Worm (Caenorhabditis elegans) whole organism, L1 larva: Measurements from ENCODE around the gene R03E9.2.

ENCODE experiments used
- C04F5.9 ChIP-seq: sonication (generic microtip); optimal IDR thresholded peaks from 2 replicates; lab custom pipeline; 2016; ENCODE audit warnings: missing genetic modification characterization, missing compliant biosample characterization
- C16A3.4 ChIP-seq: fragments of 150-350 bp; optimal IDR thresholded peaks from 2 replicates; lab custom pipeline; 2014; ENCODE audit warnings: missing biosample characterization, missing genetic modification characterization
- C34B4.2 ChIP-seq: sonication (generic microtip); optimal IDR thresholded peaks from 2 replicates; lab custom pipeline; 2017; ENCODE audit warnings: mild to moderate bottlenecking, missing genetic modification characterization, missing compliant biosample characterization
- F16B12.6 ChIP-seq: fragments of 150-350 bp; optimal IDR thresholded peaks from 2 replicates; lab custom pipeline; 2014; ENCODE audit warnings: missing biosample characterization, missing genetic modification characterization
- aly-2 ChIP-seq: fragments of 150-350 bp; optimal IDR thresholded peaks from 2 replicates; lab custom pipeline; 2014; ENCODE audit warnings: missing biosample characterization, missing genetic modification characterization
- ama-1 ChIP-seq: fragments of 150-350 bp; optimal IDR thresholded peaks from 2 replicates; lab custom pipeline; 2014
- blmp-1 ChIP-seq: fragments of 150-350 bp; optimal IDR thresholded peaks from 2 replicates; lab custom pipeline; 2014; ENCODE audit warnings: missing biosample characterization, missing genetic modification characterization
- ceh-82 ChIP-seq, 3 experiments: fragments of 150-350 bp in 1 of 3; sonication (generic microtip) in 2 of 3; optimal IDR thresholded peaks; 2 replicates each; lab custom pipeline; 2014 to 2017; ENCODE audit warnings: missing biosample characterization in 3 of 3, missing genetic modification characterization in 3 of 3
- ceh-90 ChIP-seq: sonication (generic microtip); optimal IDR thresholded peaks from 2 replicates; lab custom pipeline; 2016; ENCODE audit warnings: missing genetic modification characterization, missing compliant biosample characterization
- dpl-1 ChIP-seq, 3 experiments: fragments of 150-350 bp in 2 of 3; sonication (generic microtip) in 1 of 3; optimal IDR thresholded peaks; 2 replicates each; lab custom pipeline; 2014 to 2017; ENCODE audit warnings: missing biosample characterization in 3 of 3, missing genetic modification characterization in 3 of 3, missing genetic modification reagents in 3 of 3
- efl-1 ChIP-seq, 4 experiments: fragments of 150-350 bp; optimal IDR thresholded peaks in 3 of 4; peaks in 1 of 4; 1 replicate in 1 of 4; 2 replicates in 3 of 4; lab custom pipeline; 2014; ENCODE audit warnings: missing biosample characterization in 2 of 4, missing genetic modification characterization in 2 of 4, missing genetic modification reagents in 2 of 4
- elt-2 ChIP-seq: sonication (generic microtip); optimal IDR thresholded peaks from 2 replicates; lab custom pipeline; 2016; ENCODE audit warnings: missing genetic modification characterization, mild to moderate bottlenecking, inconsistent platforms, missing compliant biosample characterization, missing genetic modification reagents
- ets-5 ChIP-seq: fragments of 200-800 bp; sonication (Bioruptor generic); IDR thresholded peaks from 2 replicates; pipeline ENCODE4 v1.3.6; 2022; ENCODE audit warnings: missing genetic modification characterization, missing compliant biosample characterization
- fkh-4 ChIP-seq: sonication (generic microtip); optimal IDR thresholded peaks from 2 replicates; lab custom pipeline; 2016; ENCODE audit warnings: missing compliant biosample characterization, missing genetic modification characterization, borderline replicate concordance
- fkh-8 ChIP-seq: sonication (generic microtip); optimal IDR thresholded peaks from 2 replicates; lab custom pipeline; 2016; ENCODE audit warnings: mild to moderate bottlenecking, missing genetic modification characterization, missing compliant biosample characterization
- grh-1 ChIP-seq: fragments of 200-800 bp; sonication (Bioruptor generic); IDR thresholded peaks from 2 replicates; pipeline ENCODE4 v1.3.6; 2022; ENCODE audit warnings: missing genetic modification reagents, missing genetic modification characterization, missing compliant biosample characterization
- isw-1 ChIP-seq: fragments of 200-800 bp; sonication (Bioruptor generic); IDR thresholded peaks from 2 replicates; pipeline ENCODE4 v1.3.6; 2022; ENCODE audit warnings: missing genetic modification characterization, missing compliant biosample characterization
- jun-1 ChIP-seq: fragments of 150-350 bp; optimal IDR thresholded peaks from 2 replicates; lab custom pipeline; 2014; ENCODE audit warnings: missing biosample characterization, missing genetic modification reagents, missing genetic modification characterization
- lin-13 ChIP-seq: fragments of 150-350 bp; optimal IDR thresholded peaks from 2 replicates; lab custom pipeline; 2014; ENCODE audit warnings: missing biosample characterization, missing genetic modification reagents, missing genetic modification characterization
- lin-14 ChIP-seq: fragments of 200-800 bp; sonication (Bioruptor generic); optimal IDR thresholded peaks from 2 replicates; lab custom pipeline; 2018; ENCODE audit warnings: mild to moderate bottlenecking, missing genetic modification characterization, moderate library complexity, missing compliant biosample characterization
- lin-15B ChIP-seq: fragments of 150-350 bp; sonication (generic microtip); optimal IDR thresholded peaks from 3 replicates; lab custom pipeline; 2014; ENCODE audit warnings: missing biosample characterization, missing genetic modification characterization
- lin-39 ChIP-seq: fragments of 150-350 bp; optimal IDR thresholded peaks from 2 replicates; lab custom pipeline; 2014; ENCODE audit warnings: missing biosample characterization, missing genetic modification reagents, missing genetic modification characterization
- lsy-2 ChIP-seq, 2 experiments: fragments of 150-350 bp; optimal IDR thresholded peaks; 2 replicates each; lab custom pipeline; 2014; ENCODE audit warnings: missing biosample characterization in 2 of 2, missing genetic modification characterization in 2 of 2
- mab-9 ChIP-seq: fragments of 200-800 bp; sonication (Bioruptor generic); IDR thresholded peaks from 2 replicates; pipeline ENCODE4 v1.3.6; 2022; ENCODE audit warnings: missing genetic modification reagents, missing genetic modification characterization, missing compliant biosample characterization
- mep-1 ChIP-seq: fragments of 150-350 bp; optimal IDR thresholded peaks from 2 replicates; lab custom pipeline; 2014; ENCODE audit warnings: missing biosample characterization, missing genetic modification characterization
- nhr-11 ChIP-seq: fragments of 150-350 bp; optimal IDR thresholded peaks from 2 replicates; lab custom pipeline; 2014; ENCODE audit warnings: missing biosample characterization, missing genetic modification characterization
- nhr-12 ChIP-seq: sonication (generic microtip); optimal IDR thresholded peaks from 2 replicates; lab custom pipeline; 2017; ENCODE audit warnings: missing biosample characterization, missing genetic modification characterization
- nhr-19 ChIP-seq: fragments of 200-800 bp; sonication (Bioruptor generic); conservative IDR thresholded peaks from 2 replicates; pipeline ENCODE4 v1.3.6; 2022; ENCODE audit warnings: missing genetic modification characterization, missing compliant biosample characterization
- nhr-20 ChIP-seq: sonication (generic microtip); optimal IDR thresholded peaks from 2 replicates; lab custom pipeline; 2016; ENCODE audit warnings: mild to moderate bottlenecking, missing genetic modification characterization, missing compliant biosample characterization
- nhr-28 ChIP-seq: fragments of 150-350 bp; optimal IDR thresholded peaks from 2 replicates; lab custom pipeline; 2014; ENCODE audit warnings: missing biosample characterization, missing genetic modification characterization
- nhr-71 ChIP-seq: sonication (generic microtip); optimal IDR thresholded peaks from 2 replicates; lab custom pipeline; 2016; ENCODE audit warnings: mild to moderate bottlenecking, missing genetic modification characterization, moderate library complexity, missing compliant biosample characterization
- nhr-76 ChIP-seq: sonication (generic microtip); optimal IDR thresholded peaks from 2 replicates; lab custom pipeline; 2017; ENCODE audit warnings: missing biosample characterization, missing genetic modification characterization
- nhr-77 ChIP-seq: fragments of 150-350 bp; optimal IDR thresholded peaks from 2 replicates; lab custom pipeline; 2014; ENCODE audit warnings: missing biosample characterization, missing genetic modification characterization
- nhr-85 ChIP-seq: sonication (generic microtip); peaks from one replicate; lab custom pipeline; 2016; ENCODE audit warnings: missing genetic modification characterization, inconsistent platforms, missing compliant biosample characterization
- nhr-90 ChIP-seq: sonication (generic microtip); optimal IDR thresholded peaks from 2 replicates; lab custom pipeline; 2016; ENCODE audit warnings: mild to moderate bottlenecking, missing genetic modification characterization, missing compliant biosample characterization; ENCODE audit not compliant: poor library complexity
- pax-3 ChIP-seq: fragments of 200-800 bp; sonication (Bioruptor generic); optimal IDR thresholded peaks from 2 replicates; lab custom pipeline; 2018; ENCODE audit warnings: mild to moderate bottlenecking, missing genetic modification characterization, moderate library complexity, missing compliant biosample characterization
- rnt-1 ChIP-seq: sonication (generic microtip); optimal IDR thresholded peaks from 2 replicates; lab custom pipeline; 2016; ENCODE audit warnings: mild to moderate bottlenecking, missing genetic modification characterization, moderate library complexity, missing compliant biosample characterization
- skn-1 ChIP-seq: fragments of 150-350 bp; optimal IDR thresholded peaks from 2 replicates; lab custom pipeline; 2014; ENCODE audit warnings: missing biosample characterization, missing genetic modification characterization
- snpc-4 ChIP-seq: fragments of 150-350 bp; optimal IDR thresholded peaks from 2 replicates; lab custom pipeline; 2014; ENCODE audit warnings: missing biosample characterization, missing genetic modification characterization
- sox-4 ChIP-seq: sonication (generic microtip); optimal IDR thresholded peaks from 2 replicates; lab custom pipeline; 2016; ENCODE audit warnings: missing genetic modification characterization, missing compliant biosample characterization
- sup-37 ChIP-seq: fragments of 200-800 bp; sonication (Bioruptor generic); optimal IDR thresholded peaks from 2 replicates; lab custom pipeline; 2018; ENCODE audit warnings: mild to moderate bottlenecking, missing genetic modification characterization, missing compliant biosample characterization
- tbx-2 ChIP-seq: sonication (generic microtip); optimal IDR thresholded peaks from 2 replicates; lab custom pipeline; 2016; ENCODE audit warnings: missing genetic modification characterization, missing compliant biosample characterization
- tlp-1 ChIP-seq: fragments of 150-350 bp; optimal IDR thresholded peaks from 2 replicates; lab custom pipeline; 2014; ENCODE audit warnings: missing biosample characterization, missing genetic modification characterization
- unc-30 ChIP-seq: sonication (generic microtip); optimal IDR thresholded peaks from 2 replicates; lab custom pipeline; 2017; ENCODE audit warnings: missing biosample characterization, missing genetic modification characterization
- unc-62 ChIP-seq: fragments of 150-350 bp; optimal IDR thresholded peaks from 2 replicates; lab custom pipeline; 2014; ENCODE audit warnings: missing biosample characterization, missing genetic modification reagents, missing genetic modification characterization
- unc-86 ChIP-seq: sonication (generic microtip); optimal IDR thresholded peaks from 2 replicates; lab custom pipeline; 2016; ENCODE audit warnings: missing genetic modification characterization, missing compliant biosample characterization
- unc-98 ChIP-seq: fragments of 200-800 bp; sonication (Bioruptor generic); IDR thresholded peaks from 2 replicates; pipeline ENCODE4 v1.3.6; 2022; ENCODE audit warnings: missing genetic modification characterization, missing compliant biosample characterization
- xbp-1 ChIP-seq: sonication (generic microtip); optimal IDR thresholded peaks from 2 replicates; lab custom pipeline; 2016; ENCODE audit warnings: missing genetic modification characterization, missing compliant biosample characterization
- zag-1 ChIP-seq: fragments of 150-350 bp; optimal IDR thresholded peaks from 2 replicates; lab custom pipeline; 2014; ENCODE audit warnings: missing biosample characterization, missing genetic modification characterization
- zip-4 ChIP-seq: fragments of 200-800 bp; sonication (Bioruptor generic); optimal IDR thresholded peaks from 2 replicates; lab custom pipeline; 2018; ENCODE audit warnings: mild to moderate bottlenecking, missing genetic modification characterization, moderate library complexity, missing compliant biosample characterization
- ztf-11 ChIP-seq, 2 experiments: sonication (generic microtip); optimal IDR thresholded peaks; 2 replicates each; lab custom pipeline; 2016 to 2017; ENCODE audit warnings: missing genetic modification characterization in 2 of 2, missing biosample characterization in 1 of 2, missing compliant biosample characterization in 1 of 2
- ztf-4 ChIP-seq: fragments of 150-350 bp; optimal IDR thresholded peaks from 2 replicates; lab custom pipeline; 2014; ENCODE audit warnings: missing biosample characterization, missing genetic modification characterization

R03E9.2 gene

ce11 chrX:6735494-6735893 is 2.4 kb upstream of the R03E9.2 start (continued):
- peak; percentile 16 for TF ChIP-seq blmp-1 (tag; lab: Kevin White, UChicago)
- no peak for TF ChIP-seq pax-3
- peak; percentile 80 for TF ChIP-seq lin-14 (GFP tag; lab: Kevin White, UChicago)
- TF ChIP-seq ama-1 (lab: Kevin White, UChicago): no peak
- TF ChIP-seq C04F5.9 (tag; lab: Kevin White, UChicago): no peak
- TF ChIP-seq, all 84 proteins: peak for 29

- TF ChIP-seq elt-2 (no peak), unc-86 (tag; lab: Kevin White, UChicago) (no peak), nhr-71 (tag; lab: Kevin White, UChicago) (peak; percentile 52), lsy-2 (tag; optimal IDR thresholded peaks at IDR 0.05; lab: Kevin White, UChicago) (no peak), ztf-4 (tag; lab: Kevin White, UChicago) (no peak), isw-1 (no peak), nhr-11 (no peak), dpl-1 (GFP tag; optimal IDR thresholded peaks at IDR 0.05; lab: Kevin White, UChicago) (no peak), lin-15B (tag; lab: Kevin White, UChicago) (no peak), zip-4 (GFP tag; lab: Kevin White, UChicago) (no peak), nhr-90 (tag; lab: Kevin White, UChicago) (no peak), nhr-19 (GFP tag; lab: Robert Waterston, UW) (no peak), ceh-82 (tag; optimal IDR thresholded peaks at IDR 0.05; lab: Kevin White, UChicago) (peak in 1 of 3 experiments; percentile 5), unc-30 (tag; lab: Kevin White, UChicago) (no peak), sox-4 (no peak), aly-2 (tag; lab: Kevin White, UChicago) (no peak), unc-62 (GFP tag; lab: Kevin White, UChicago) (no peak), mab-9 (no peak), zag-1 (no peak), nhr-20 (tag; lab: Kevin White, UChicago) (peak; percentile 41), xbp-1 (tag; lab: Kevin White, UChicago) (peak; percentile 43), ztf-11 (tag; optimal IDR thresholded peaks at IDR 0.05; lab: Kevin White, UChicago) (no peak), C16A3.4 (peak; percentile 10), fkh-8 (tag; lab: Kevin White, UChicago) (no peak), unc-98 (GFP tag; lab: Robert Waterston, UW) (no peak), C34B4.2 (tag; lab: Kevin White, UChicago) (no peak), nhr-76 (no peak), rnt-1 (tag; lab: Kevin White, UChicago) (peak; percentile 1), ets-5 (GFP tag; lab: Robert Waterston, UW) (no peak), skn-1 (peak; percentile 3), ama-1 (lab: Kevin White, UChicago) (no peak), tbx-2 (tag; lab: Kevin White, UChicago) (no peak), snpc-4 (tag; lab: Kevin White, UChicago) (no peak), F16B12.6 (no peak), nhr-85 (tag; lab: Kevin White, UChicago) (no peak), grh-1 (GFP tag; lab: Robert Waterston, UW) (no peak), nhr-28 (tag; lab: Kevin White, UChicago) (no peak), nhr-12 (tag; lab: Kevin White, UChicago) (no peak), sup-37 (GFP tag; lab: Kevin White, UChicago) (no peak), C04F5.9 (tag; lab: Kevin White, UChicago) (no peak), lin-14 (GFP tag; lab: Kevin White, UChicago) (peak; percentile 72), lin-13 (GFP tag; lab: Kevin White, UChicago) (no peak), ceh-90 (tag; lab: Kevin White, UChicago) (no peak), blmp-1 (tag; lab: Kevin White, UChicago) (no peak), tlp-1 (no peak), fkh-4 (tag; lab: Kevin White, UChicago) (no peak), lin-39 (tag; lab: Kevin White, UChicago) (no peak), efl-1 (optimal IDR thresholded peaks at IDR 0.05; lab: Kevin White, UChicago) (no peak), efl-1 (GFP tag; optimal IDR thresholded peaks at IDR 0.05 in 1 of 2; lab: Kevin White, UChicago) (no peak), nhr-77 (no peak), mep-1 (tag; lab: Kevin White, UChicago) (peak; percentile 54), jun-1 (tag; lab: Kevin White, UChicago) (no peak)
Observed at ce11 chrX:6729593-6729992, 3.5 kb downstream of the R03E9.2 start, which contains the start of gene K11G12.6. TSS of gene K11G12.6 (minus strand) at chrX:6729657.
